Comparison of ENCODE assay signal across 2 fruit fly cellular contexts in the genomic region with DNA sequence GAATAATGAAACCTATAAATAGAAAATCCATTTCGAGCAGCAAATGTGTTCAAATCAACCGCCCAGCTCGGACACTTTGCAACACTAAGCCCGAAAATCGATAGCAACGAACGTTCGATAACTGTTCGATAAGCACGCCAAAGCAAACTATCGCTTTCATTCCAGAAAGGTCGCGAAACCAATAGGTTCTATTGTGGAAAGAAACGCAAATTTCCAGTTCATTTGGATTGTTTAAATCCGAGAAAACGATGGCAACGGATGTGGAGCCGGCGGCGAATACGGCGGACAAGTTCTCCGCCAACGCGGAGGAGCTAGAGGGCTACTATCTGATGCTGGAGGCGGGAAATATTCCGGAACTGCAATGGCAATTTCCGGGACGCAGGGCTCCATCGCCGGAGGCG.
TF ChIP-seq lines count a peak whose summit lies in the region.

A gene (plus strand): TSS at position 156 of the 401 bp plus-strand sequence.

TF ChIP-seq in whole organism, adult, 20 proteins besides CTCF, POLR2A, EP300 and RAD21 (continued from another document):
- TF ChIP-seq Clk (GFP tag; optimal IDR thresholded peaks at IDR 0.05; lab: Kevin White, UChicago), result no peak
- peak; percentile 31 for TF ChIP-seq pad (GFP tag; optimal IDR thresholded peaks at IDR 0.05; lab: Kevin White, UChicago)

TF ChIP-seq in whole organism, embryonic, 481 proteins besides CTCF, POLR2A, EP300 and RAD21 (continued from another document and continues in another):
- TF ChIP-seq Drgx (GFP tag; IDR thresholded peaks at IDR 0.05; lab: Robert Waterston, UW), result no peak
- peak; percentile 64 for TF ChIP-seq tna (GFP tag; IDR thresholded peaks at IDR 0.05; lab: Robert Waterston, UW; ENCODE audit: partially characterized antibody)
- no peak for TF ChIP-seq Taf1 (GFP tag; IDR thresholded peaks at IDR 0.05; lab: Robert Waterston, UW)
- no peak for TF ChIP-seq CG30431 (GFP tag; optimal IDR thresholded peaks at IDR 0.05; lab: Kevin White, UChicago)
- no peak for TF ChIP-seq Dip3 (GFP tag; optimal IDR thresholded peaks at IDR 0.05; lab: Kevin White, UChicago)
- no peak for TF ChIP-seq ftz-f1 (GFP tag; optimal IDR thresholded peaks at IDR 0.05; lab: Kevin White, UChicago)
- no peak for TF ChIP-seq BtbVII (GFP tag; optimal IDR thresholded peaks at IDR 0.05; lab: Kevin White, UChicago)
- TF ChIP-seq Atf6 (GFP tag; IDR thresholded peaks at IDR 0.05; lab: Robert Waterston, UW), result no peak
- no peak for TF ChIP-seq CG4854 (GFP tag; optimal IDR thresholded peaks at IDR 0.05; lab: Kevin White, UChicago)
- no peak for TF ChIP-seq CG31388 (GFP tag; optimal IDR thresholded peaks at IDR 0.05; lab: Kevin White, UChicago)
- TF ChIP-seq tio (GFP tag; optimal IDR thresholded peaks at IDR 0.05; lab: Kevin White, UChicago), result no peak
- no peak for TF ChIP-seq PHDP (tag; optimal IDR thresholded peaks at IDR 0.05; lab: Kevin White, UChicago)
- no peak for TF ChIP-seq B-H1 (GFP tag; IDR thresholded peaks at IDR 0.05; lab: Robert Waterston, UW)
- no peak for TF ChIP-seq CG6683 (GFP tag; optimal IDR thresholded peaks at IDR 0.05; lab: Kevin White, UChicago)
- TF ChIP-seq TFAM (GFP tag; optimal IDR thresholded peaks at IDR 0.05; lab: Kevin White, UChicago), result no peak
- TF ChIP-seq Dip2 (GFP tag; IDR thresholded peaks at IDR 0.05; lab: Robert Waterston, UW), result no peak
- TF ChIP-seq phol (tag; optimal IDR thresholded peaks at IDR 0.05; lab: Kevin White, UChicago), result peak; percentile 14
- TF ChIP-seq dan (GFP tag; IDR thresholded peaks at IDR 0.05; lab: Robert Waterston, UW), result no peak
- TF ChIP-seq tup (GFP tag; optimal IDR thresholded peaks at IDR 0.05; lab: Kevin White, UChicago), result no peak
- TF ChIP-seq rib (GFP tag; IDR thresholded peaks at IDR 0.05; lab: Robert Waterston, UW), result no peak
- TF ChIP-seq crol (GFP tag; IDR thresholded peaks at IDR 0.05; lab: Robert Waterston, UW), result no peak
- no peak for TF ChIP-seq Oli (tag; optimal IDR thresholded peaks at IDR 0.05; lab: Kevin White, UChicago)
- no peak for TF ChIP-seq chif (GFP tag; optimal IDR thresholded peaks at IDR 0.05; lab: Kevin White, UChicago)
- TF ChIP-seq CG11504 (tag; optimal IDR thresholded peaks at IDR 0.05; lab: Kevin White, UChicago), result no peak
- no peak for TF ChIP-seq CG7786 (GFP tag; optimal IDR thresholded peaks at IDR 0.05; lab: Kevin White, UChicago)
- TF ChIP-seq prd (optimal IDR thresholded peaks at IDR 0.05; lab: Kevin White, UChicago), result no peak
- no peak for TF ChIP-seq prd (GFP tag; IDR thresholded peaks at IDR 0.05; lab: Robert Waterston, UW)
- TF ChIP-seq CG10274 (GFP tag; optimal IDR thresholded peaks at IDR 0.05; lab: Kevin White, UChicago), result no peak
- no peak for TF ChIP-seq Tbp (GFP tag; optimal IDR thresholded peaks at IDR 0.05; lab: Kevin White, UChicago)
- no peak for TF ChIP-seq hth (optimal IDR thresholded peaks at IDR 0.05; lab: Kevin White, UChicago)
- TF ChIP-seq ems (GFP tag; optimal IDR thresholded peaks at IDR 0.05; lab: Kevin White, UChicago), result no peak
- TF ChIP-seq CG5953 (GFP tag; IDR thresholded peaks at IDR 0.05; lab: Robert Waterston, UW), result no peak
- TF ChIP-seq br (optimal IDR thresholded peaks at IDR 0.05; lab: Kevin White, UChicago), result no peak
- no peak for TF ChIP-seq grau (tag; optimal IDR thresholded peaks at IDR 0.05; lab: Kevin White, UChicago)
- no peak for TF ChIP-seq ERR (GFP tag; optimal IDR thresholded peaks at IDR 0.05; lab: Kevin White, UChicago)
- TF ChIP-seq lilli (GFP tag; optimal IDR thresholded peaks at IDR 0.05; lab: Kevin White, UChicago), result no peak
- TF ChIP-seq Mes4 (GFP tag; optimal IDR thresholded peaks at IDR 0.05; lab: Kevin White, UChicago), result no peak
- TF ChIP-seq ara (GFP tag; IDR thresholded peaks at IDR 0.05; lab: Robert Waterston, UW), result no peak
- TF ChIP-seq sima (GFP tag; optimal IDR thresholded peaks at IDR 0.05; lab: Kevin White, UChicago), result no peak
- TF ChIP-seq btn (GFP tag; optimal IDR thresholded peaks at IDR 0.05; lab: Kevin White, UChicago), result no peak
- no peak for TF ChIP-seq CG5180 (GFP tag; optimal IDR thresholded peaks at IDR 0.05; lab: Kevin White, UChicago)
- no peak for TF ChIP-seq CG10979 (tag; optimal IDR thresholded peaks at IDR 0.05; lab: Kevin White, UChicago)
- peak; percentile 12 for TF ChIP-seq trem (tag; optimal IDR thresholded peaks at IDR 0.05; lab: Kevin White, UChicago)
- no peak for TF ChIP-seq CG4424 (GFP tag; optimal IDR thresholded peaks at IDR 0.05; lab: Kevin White, UChicago)
- no peak for TF ChIP-seq chn (GFP tag; optimal IDR thresholded peaks at IDR 0.05; lab: Kevin White, UChicago)
- TF ChIP-seq CG5245 (GFP tag; optimal IDR thresholded peaks at IDR 0.05; lab: Kevin White, UChicago), result no peak
- no peak for TF ChIP-seq dysf (GFP tag; IDR thresholded peaks at IDR 0.05; lab: Robert Waterston, UW)
- peak; percentile 54; the same call in 2 of the 3 replicates for TF ChIP-seq vnd (GFP tag; IDR thresholded peaks at IDR 0.05; lab: Robert Waterston, UW; ENCODE audit: partially characterized antibody)
- no peak for TF ChIP-seq psq (GFP tag; optimal IDR thresholded peaks at IDR 0.05; lab: Kevin White, UChicago)
- no peak for TF ChIP-seq CG8089 (GFP tag; optimal IDR thresholded peaks at IDR 0.05; lab: Kevin White, UChicago)
- peak; percentile 52 for TF ChIP-seq sens (GFP tag; lab: Kevin White, UChicago)
- TF ChIP-seq kni (GFP tag; optimal IDR thresholded peaks at IDR 0.05; lab: Kevin White, UChicago), result no peak
- TF ChIP-seq CG32772 (GFP tag; IDR thresholded peaks at IDR 0.05; lab: Robert Waterston, UW), result no peak
- TF ChIP-seq en (GFP tag; optimal IDR thresholded peaks at IDR 0.05; lab: Kevin White, UChicago), result no peak
- peak; percentile 42 for TF ChIP-seq CG14710 (tag; optimal IDR thresholded peaks at IDR 0.05; lab: Kevin White, UChicago)
- TF ChIP-seq odd (GFP tag; optimal IDR thresholded peaks at IDR 0.05; lab: Kevin White, UChicago), result no peak
- no peak for TF ChIP-seq Antp (GFP tag; optimal IDR thresholded peaks at IDR 0.05; lab: Kevin White, UChicago)
- TF ChIP-seq CG8281 (tag; optimal IDR thresholded peaks at IDR 0.05; lab: Kevin White, UChicago), result no peak
- peak; percentile 37 for TF ChIP-seq CG17829 (tag; optimal IDR thresholded peaks at IDR 0.05; lab: Kevin White, UChicago)
- no peak for TF ChIP-seq Gug (GFP tag; IDR thresholded peaks at IDR 0.05; lab: Robert Waterston, UW)
- no peak for TF ChIP-seq CG15696 (tag; optimal IDR thresholded peaks at IDR 0.05; lab: Kevin White, UChicago)
- TF ChIP-seq bcd (GFP tag; optimal IDR thresholded peaks at IDR 0.05; lab: Kevin White, UChicago), result no peak
- TF ChIP-seq NFAT (GFP tag; IDR thresholded peaks at IDR 0.05; lab: Robert Waterston, UW), result no peak
- no peak for TF ChIP-seq bab2 (GFP tag; optimal IDR thresholded peaks at IDR 0.05; lab: Kevin White, UChicago)
- no peak for TF ChIP-seq CG6272 (GFP tag; IDR thresholded peaks at IDR 0.05; lab: Robert Waterston, UW)
- TF ChIP-seq CrebB (tag; optimal IDR thresholded peaks at IDR 0.05; lab: Kevin White, UChicago), result no peak
- TF ChIP-seq unpg (GFP tag; optimal IDR thresholded peaks at IDR 0.05; lab: Kevin White, UChicago), result no peak
- TF ChIP-seq CG15479 (GFP tag; optimal IDR thresholded peaks at IDR 0.05; lab: Kevin White, UChicago), result no peak
- peak; percentile 9 for TF ChIP-seq Hsf (GFP tag; optimal IDR thresholded peaks at IDR 0.05; lab: Kevin White, UChicago)
- TF ChIP-seq CG17912 (GFP tag; optimal IDR thresholded peaks at IDR 0.05; lab: Kevin White, UChicago), result no peak
- TF ChIP-seq Nf-YA (GFP tag; IDR thresholded peaks at IDR 0.05; lab: Robert Waterston, UW), result no peak
- TF ChIP-seq CG18619 (GFP tag; optimal IDR thresholded peaks at IDR 0.05; lab: Kevin White, UChicago), result no peak
- peak; percentile 2 for TF ChIP-seq CG2120 (GFP tag; optimal IDR thresholded peaks at IDR 0.05; lab: Kevin White, UChicago)
- TF ChIP-seq Sox102F (GFP tag; optimal IDR thresholded peaks at IDR 0.05; lab: Kevin White, UChicago), result no peak
- TF ChIP-seq shn (GFP tag; optimal IDR thresholded peaks at IDR 0.05; lab: Kevin White, UChicago), result no peak
- no peak for TF ChIP-seq ranshi (GFP tag; IDR thresholded peaks at IDR 0.05; lab: Robert Waterston, UW)
- no peak for TF ChIP-seq ATbp (GFP tag; optimal IDR thresholded peaks at IDR 0.05; lab: Kevin White, UChicago)
- TF ChIP-seq CG8478 (optimal IDR thresholded peaks at IDR 0.05; lab: Kevin White, UChicago), result no peak
- TF ChIP-seq Sin3A (optimal IDR thresholded peaks at IDR 0.05; lab: Kevin White, UChicago), result peak; percentile 7
- TF ChIP-seq CG13775 (GFP tag; optimal IDR thresholded peaks at IDR 0.05; lab: Kevin White, UChicago), result no peak
- peak; percentile 91 for TF ChIP-seq Dp (GFP tag; optimal IDR thresholded peaks at IDR 0.05; lab: Kevin White, UChicago)
- TF ChIP-seq CG18599 (GFP tag; optimal IDR thresholded peaks at IDR 0.05; lab: Kevin White, UChicago), result no peak
- TF ChIP-seq Atf3 (GFP tag; optimal IDR thresholded peaks at IDR 0.05; lab: Kevin White, UChicago), result no peak
- TF ChIP-seq CG34224 (GFP tag; IDR thresholded peaks at IDR 0.05; lab: Robert Waterston, UW; ENCODE audit: partially characterized antibody), result peak; percentile 76
- TF ChIP-seq Fer3 (tag; optimal IDR thresholded peaks at IDR 0.05; lab: Kevin White, UChicago), result no peak
- peak; percentile 90 for TF ChIP-seq Med (GFP tag; lab: Kevin White, UChicago)
- no peak for TF ChIP-seq CG14441 (GFP tag; IDR thresholded peaks at IDR 0.05; lab: Robert Waterston, UW)
- TF ChIP-seq lab (GFP tag; optimal IDR thresholded peaks at IDR 0.05; lab: Kevin White, UChicago), result no peak
- no peak for TF ChIP-seq CG8359 (GFP tag; optimal IDR thresholded peaks at IDR 0.05; lab: Kevin White, UChicago; ENCODE audit: borderline replicate concordance)
- TF ChIP-seq Nf-YB (GFP tag; optimal IDR thresholded peaks at IDR 0.05; lab: Kevin White, UChicago), result no peak
- TF ChIP-seq pita (GFP tag; optimal IDR thresholded peaks at IDR 0.05; lab: Kevin White, UChicago), result no peak
- no peak for TF ChIP-seq CG14050 (GFP tag; IDR thresholded peaks at IDR 0.05; lab: Robert Waterston, UW)
- no peak for TF ChIP-seq esg (GFP tag; conservative IDR thresholded peaks at IDR 0.05; lab: Robert Waterston, UW)
- no peak for TF ChIP-seq CG3281 (GFP tag; optimal IDR thresholded peaks at IDR 0.05; lab: Kevin White, UChicago)
- TF ChIP-seq CG9215 (GFP tag; IDR thresholded peaks at IDR 0.05; lab: Robert Waterston, UW), result no peak
- no peak for TF ChIP-seq B-H2 (GFP tag; optimal IDR thresholded peaks at IDR 0.05; lab: Kevin White, UChicago)
- peak; percentile 56; the same call in 1 of the 2 replicates for TF ChIP-seq sna (GFP tag; IDR thresholded peaks at IDR 0.05; lab: Robert Waterston, UW; ENCODE audit: partially characterized antibody)
- no peak for TF ChIP-seq Mad (GFP tag; optimal IDR thresholded peaks at IDR 0.05; lab: Kevin White, UChicago)
- no peak for TF ChIP-seq CG2889 (GFP tag; IDR thresholded peaks at IDR 0.05; lab: Robert Waterston, UW)
- no peak for TF ChIP-seq CG34422 (GFP tag; IDR thresholded peaks at IDR 0.05; lab: Robert Waterston, UW)
- no peak for TF ChIP-seq CG14965 (GFP tag; optimal IDR thresholded peaks at IDR 0.05; lab: Kevin White, UChicago; ENCODE audit: borderline replicate concordance)
- no peak for TF ChIP-seq luna (GFP tag; optimal IDR thresholded peaks at IDR 0.05; lab: Kevin White, UChicago)
- TF ChIP-seq unc-4 (GFP tag; IDR thresholded peaks at IDR 0.05; lab: Robert Waterston, UW; ENCODE audit: partially characterized antibody), result peak; percentile 71
- TF ChIP-seq pnt (GFP tag; optimal IDR thresholded peaks at IDR 0.05; lab: Kevin White, UChicago), result no peak
- no peak for TF ChIP-seq CG13296 (GFP tag; optimal IDR thresholded peaks at IDR 0.05; lab: Kevin White, UChicago)
- no peak for TF ChIP-seq zfh1 (GFP tag; IDR thresholded peaks at IDR 0.05; lab: Robert Waterston, UW)
- TF ChIP-seq CG13123 (GFP tag; optimal IDR thresholded peaks at IDR 0.05; lab: Kevin White, UChicago), result no peak
- TF ChIP-seq nmo (GFP tag; optimal IDR thresholded peaks at IDR 0.05; lab: Kevin White, UChicago), result no peak
- no peak for TF ChIP-seq CG10147 (GFP tag; optimal IDR thresholded peaks at IDR 0.05; lab: Kevin White, UChicago)
- TF ChIP-seq CG10959 (GFP tag; IDR thresholded peaks at IDR 0.05; lab: Robert Waterston, UW), result no peak
- no peak for TF ChIP-seq CG12104 (GFP tag; optimal IDR thresholded peaks at IDR 0.05; lab: Kevin White, UChicago)
- TF ChIP-seq hb (GFP tag; IDR thresholded peaks at IDR 0.05; lab: Robert Waterston, UW; ENCODE audit: partially characterized antibody), result peak; percentile 55; the same call in 1 of the 3 replicates
- TF ChIP-seq cg (GFP tag; optimal IDR thresholded peaks at IDR 0.05; lab: Kevin White, UChicago), result no peak
- no peak for TF ChIP-seq D19B (GFP tag; optimal IDR thresholded peaks at IDR 0.05; lab: Kevin White, UChicago)
- no peak for TF ChIP-seq croc (GFP tag; conservative IDR thresholded peaks at IDR 0.05; lab: Robert Waterston, UW)
- TF ChIP-seq knrl (GFP tag; IDR thresholded peaks at IDR 0.05; lab: Robert Waterston, UW; ENCODE audit: partially characterized antibody), result peak; percentile 49; the same call in 2 of the 3 replicates
- no peak for TF ChIP-seq CG12744 (GFP tag; optimal IDR thresholded peaks at IDR 0.05; lab: Kevin White, UChicago)
- no peak for TF ChIP-seq caup (GFP tag; optimal IDR thresholded peaks at IDR 0.05; lab: Kevin White, UChicago; ENCODE audit: severe bottlenecking)
- peak; percentile 55 for TF ChIP-seq Doc3 (GFP tag; IDR thresholded peaks at IDR 0.05; lab: Robert Waterston, UW; ENCODE audit: partially characterized antibody)
- TF ChIP-seq CG10565 (GFP tag; optimal IDR thresholded peaks at IDR 0.05; lab: Kevin White, UChicago), result no peak
- peak; percentile 39; the same call in 1 of the 2 replicates for TF ChIP-seq ato (GFP tag; IDR thresholded peaks at IDR 0.05; lab: Robert Waterston, UW; ENCODE audit: partially characterized antibody)
- no peak for TF ChIP-seq CG1602 (GFP tag; optimal IDR thresholded peaks at IDR 0.05; lab: Kevin White, UChicago)
- no peak for TF ChIP-seq MTF-1 (GFP tag; optimal IDR thresholded peaks at IDR 0.05; lab: Kevin White, UChicago; ENCODE audit: borderline replicate concordance)
- no peak for TF ChIP-seq row (GFP tag; IDR thresholded peaks at IDR 0.05; lab: Robert Waterston, UW)
- peak; percentile 56 for TF ChIP-seq Ets97D (GFP tag; optimal IDR thresholded peaks at IDR 0.05; lab: Kevin White, UChicago)
- peak; percentile 15 for TF ChIP-seq CG12299 (tag; optimal IDR thresholded peaks at IDR 0.05; lab: Kevin White, UChicago)
- no peak for TF ChIP-seq CG17361 (GFP tag; IDR thresholded peaks at IDR 0.05; lab: Robert Waterston, UW)
- no peak for TF ChIP-seq CG7372 (GFP tag; IDR thresholded peaks at IDR 0.05; lab: Robert Waterston, UW)
- no peak for TF ChIP-seq CG7271 (tag; optimal IDR thresholded peaks at IDR 0.05; lab: Kevin White, UChicago)
- no peak for TF ChIP-seq CG9727 (GFP tag; optimal IDR thresholded peaks at IDR 0.05; lab: Kevin White, UChicago)
